Fruit fly (Drosophila melanogaster): ENCODE data around the gene sim.

sim gene

DNA sequence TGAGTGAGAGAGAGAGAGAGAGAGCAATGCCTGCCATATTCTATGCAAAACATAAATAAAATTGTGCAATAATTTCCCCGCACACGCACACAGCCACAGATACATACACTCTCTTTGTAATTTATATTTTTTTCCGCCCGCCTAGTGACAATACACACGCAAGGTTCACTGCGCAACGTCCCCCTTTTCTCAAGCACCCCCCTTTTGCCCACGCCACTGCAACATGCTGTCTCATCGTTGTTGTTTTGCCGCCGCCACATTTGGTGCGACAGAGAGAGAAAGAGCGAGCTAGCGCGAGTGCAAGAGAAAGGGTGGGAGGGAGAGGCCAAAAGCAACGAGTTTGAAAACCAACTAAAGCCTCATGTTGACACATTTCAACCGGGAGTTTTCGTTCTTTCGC, 45.2 kb upstream of the sim start (continued):
- peak; percentile 38 for TF ChIP-seq Oli (tag; optimal IDR thresholded peaks at IDR 0.05)
- TF ChIP-seq sob (GFP tag; IDR thresholded peaks at IDR 0.05) = peak; percentile 71
- TF ChIP-seq Poxn (GFP tag; IDR thresholded peaks at IDR 0.05) = no peak
- no peak for TF ChIP-seq prd (optimal IDR thresholded peaks at IDR 0.05)
- peak; percentile 72 for TF ChIP-seq prd (GFP tag; IDR thresholded peaks at IDR 0.05)
- TF ChIP-seq ato (GFP tag; IDR thresholded peaks at IDR 0.05; ENCODE audit: partially characterized antibody) = no peak
- peak; percentile 52 for TF ChIP-seq unpg (GFP tag; optimal IDR thresholded peaks at IDR 0.05)
- peak; percentile 35; the same call in 1 of the 2 replicates for TF ChIP-seq MBD-R2 (GFP tag; IDR thresholded peaks at IDR 0.05)
- peak; percentile 71; the same call in 2 of the 3 replicates for TF ChIP-seq Optix (GFP tag; IDR thresholded peaks at IDR 0.05)
- no peak for TF ChIP-seq Scr (GFP tag; IDR thresholded peaks at IDR 0.05; ENCODE audit: partially characterized antibody)
- TF ChIP-seq sens (GFP tag) = peak; percentile 84
- TF ChIP-seq H2.0 (GFP tag; IDR thresholded peaks at IDR 0.05) = peak; percentile 60
- TF ChIP-seq CG2875 (GFP tag; optimal IDR thresholded peaks at IDR 0.05) = no peak
- no peak for TF ChIP-seq Eip74EF (GFP tag; optimal IDR thresholded peaks at IDR 0.05)
- TF ChIP-seq CG11560 (tag; IDR thresholded peaks at IDR 0.05) = no peak; the same call in 2 of the 3 replicates
- TF ChIP-seq CG7839 (tag; optimal IDR thresholded peaks at IDR 0.05) = peak; percentile 56
- TF ChIP-seq emc (GFP tag; optimal IDR thresholded peaks at IDR 0.05) = no peak
- no peak for TF ChIP-seq CG13123 (GFP tag; optimal IDR thresholded peaks at IDR 0.05)
- no peak for TF ChIP-seq Ssrp (tag; optimal IDR thresholded peaks at IDR 0.05)
- no peak for TF ChIP-seq CG18764 (GFP tag; optimal IDR thresholded peaks at IDR 0.05)
- TF ChIP-seq Dip3 (GFP tag; optimal IDR thresholded peaks at IDR 0.05) = peak; percentile 69
- TF ChIP-seq zen (tag; optimal IDR thresholded peaks at IDR 0.05) = peak; percentile 43
- TF ChIP-seq CG4707 (GFP tag; optimal IDR thresholded peaks at IDR 0.05) = peak; percentile 43
- TF ChIP-seq CG10321 (GFP tag; IDR thresholded peaks at IDR 0.05) = peak; percentile 75
- no peak for TF ChIP-seq tap (tag; optimal IDR thresholded peaks at IDR 0.05)
- TF ChIP-seq CG7372 (GFP tag; IDR thresholded peaks at IDR 0.05) = peak; percentile 7; the same call in 1 of the 2 replicates
- peak; percentile 32 for TF ChIP-seq MESR4 (GFP tag; optimal IDR thresholded peaks at IDR 0.05)
- TF ChIP-seq hth (optimal IDR thresholded peaks at IDR 0.05) = no peak
- TF ChIP-seq chif (GFP tag; optimal IDR thresholded peaks at IDR 0.05) = peak; percentile 58 to 62
- peak; percentile 82 for TF ChIP-seq ci (GFP tag; IDR thresholded peaks at IDR 0.05)
- peak; percentile 75 for TF ChIP-seq Rfx (GFP tag; IDR thresholded peaks at IDR 0.05)
- TF ChIP-seq Antp (GFP tag; optimal IDR thresholded peaks at IDR 0.05) = peak; percentile 76
- TF ChIP-seq row (GFP tag; IDR thresholded peaks at IDR 0.05) = peak; percentile 81
- peak; percentile 75; the same call in 2 of the 3 replicates for TF ChIP-seq zfh1 (GFP tag; IDR thresholded peaks at IDR 0.05)
- peak; percentile 49 for TF ChIP-seq CG9609 (GFP tag; optimal IDR thresholded peaks at IDR 0.05)
- peak; percentile 22 for TF ChIP-seq shn (GFP tag; optimal IDR thresholded peaks at IDR 0.05)
- TF ChIP-seq knrl (GFP tag; IDR thresholded peaks at IDR 0.05; ENCODE audit: partially characterized antibody) = peak; percentile 16; the same call in 1 of the 3 replicates
- TF ChIP-seq Sry-β (GFP tag; optimal IDR thresholded peaks at IDR 0.05) = no peak
- no peak for TF ChIP-seq ac (GFP tag; optimal IDR thresholded peaks at IDR 0.05)
- TF ChIP-seq Dip2 (GFP tag; IDR thresholded peaks at IDR 0.05) = no peak
- peak; percentile 88 for TF ChIP-seq ewg (GFP tag; optimal IDR thresholded peaks at IDR 0.05)
- TF ChIP-seq gsb-n (tag; optimal IDR thresholded peaks at IDR 0.05) = peak; percentile 14
- TF ChIP-seq fd102C (GFP tag; optimal IDR thresholded peaks at IDR 0.05) = no peak
- no peak for TF ChIP-seq CTCF (GFP tag; optimal IDR thresholded peaks at IDR 0.05)
- TF ChIP-seq CG10147 (GFP tag; optimal IDR thresholded peaks at IDR 0.05) = peak; percentile 43
- TF ChIP-seq Lim3 (GFP tag; IDR thresholded peaks at IDR 0.05) = no peak
- TF ChIP-seq ken (GFP tag; IDR thresholded peaks at IDR 0.05) = peak; percentile 80
- TF ChIP-seq CG18599 (GFP tag; optimal IDR thresholded peaks at IDR 0.05) = peak; percentile 73
- TF ChIP-seq Mad (GFP tag; optimal IDR thresholded peaks at IDR 0.05) = peak; percentile 61
- no peak for TF ChIP-seq Hmx (GFP tag; optimal IDR thresholded peaks at IDR 0.05)
- peak; percentile 80 for TF ChIP-seq kay (GFP tag; optimal IDR thresholded peaks at IDR 0.05)
- TF ChIP-seq CG15601 (tag; optimal IDR thresholded peaks at IDR 0.05) = no peak

Measured in whole organism, embryonic.